Fruit fly (Drosophila melanogaster): ENCODE data around the gene CG6321.

CG6321 gene

dm6 chr3L:11010410-11010827 lies 50.6 kb downstream of the CG6321 start (continued):
- TF ChIP-seq CG31365 (tag; optimal IDR thresholded peaks at IDR 0.05) (no peak), zfh1 (GFP tag; IDR thresholded peaks at IDR 0.05) (0 out of 3 replicates have a peak, but pooled peaks have one; percentile 42), lilli (GFP tag; optimal IDR thresholded peaks at IDR 0.05) (no peak), fd3F (GFP tag; optimal IDR thresholded peaks at IDR 0.05) (no peak), repo (GFP tag; optimal IDR thresholded peaks at IDR 0.05) (no peak), CG2889 (GFP tag; IDR thresholded peaks at IDR 0.05) (no peak), CG6765 (GFP tag; optimal IDR thresholded peaks at IDR 0.05) (no peak), da (GFP tag; optimal IDR thresholded peaks at IDR 0.05) (peak; percentile 51), CG34422 (GFP tag; IDR thresholded peaks at IDR 0.05) (peak; percentile 75; the same call in 1 of the 3 replicates), CG10147 (GFP tag; optimal IDR thresholded peaks at IDR 0.05) (no peak), Doc2 (GFP tag; IDR thresholded peaks at IDR 0.05) (no peak), Atf-2 (GFP tag; optimal IDR thresholded peaks at IDR 0.05) (no peak), pita (GFP tag; optimal IDR thresholded peaks at IDR 0.05) (no peak), CG9797 (GFP tag; optimal IDR thresholded peaks at IDR 0.05) (no peak), cwo (GFP tag; optimal IDR thresholded peaks at IDR 0.05) (peak; percentile 45), sob (GFP tag; IDR thresholded peaks at IDR 0.05) (peak; percentile 55), Abd-B (GFP tag; optimal IDR thresholded peaks at IDR 0.05) (no peak), sug (tag; optimal IDR thresholded peaks at IDR 0.05) (no peak), crc (GFP tag; optimal IDR thresholded peaks at IDR 0.05) (no peak), bab2 (GFP tag; optimal IDR thresholded peaks at IDR 0.05) (no peak), Lim3 (GFP tag; IDR thresholded peaks at IDR 0.05) (no peak), Hand (GFP tag; optimal IDR thresholded peaks at IDR 0.05) (no peak), CG3726 (GFP tag; IDR thresholded peaks at IDR 0.05) (no peak), CG9727 (GFP tag; optimal IDR thresholded peaks at IDR 0.05) (no peak), Xbp1 (GFP tag; optimal IDR thresholded peaks at IDR 0.05) (no peak), CG31224 (GFP tag; IDR thresholded peaks at IDR 0.05) (no peak), CG31388 (GFP tag; optimal IDR thresholded peaks at IDR 0.05) (no peak), pfk (GFP tag; optimal IDR thresholded peaks at IDR 0.05) (no peak), GATAe (GFP tag; conservative IDR thresholded peaks at IDR 0.05) (no peak), Chrac-16 (GFP tag; optimal IDR thresholded peaks at IDR 0.05) (no peak), HLH54F (GFP tag; optimal IDR thresholded peaks at IDR 0.05) (no peak), CG1832 (GFP tag; optimal IDR thresholded peaks at IDR 0.05) (peak; percentile 61), caup (GFP tag; optimal IDR thresholded peaks at IDR 0.05; ENCODE audit: severe bottlenecking) (no peak), her (GFP tag; optimal IDR thresholded peaks at IDR 0.05) (peak; percentile 6), CG13624 (GFP tag; optimal IDR thresholded peaks at IDR 0.05) (peak; percentile 25), Nf-YC (tag; optimal IDR thresholded peaks at IDR 0.05) (peak; percentile 98), inv (GFP tag; IDR thresholded peaks at IDR 0.05; ENCODE audit: partially characterized antibody) (no peak), NfI (GFP tag; optimal IDR thresholded peaks at IDR 0.05) (no peak), Oli (tag; optimal IDR thresholded peaks at IDR 0.05) (no peak), az2 (GFP tag; optimal IDR thresholded peaks at IDR 0.05) (no peak), gsb (GFP tag; IDR thresholded peaks at IDR 0.05) (no peak), CG16815 (GFP tag; optimal IDR thresholded peaks at IDR 0.05) (no peak), Ssrp (tag; optimal IDR thresholded peaks at IDR 0.05) (no peak), run (tag; optimal IDR thresholded peaks at IDR 0.05) (no peak), so (GFP tag; IDR thresholded peaks at IDR 0.05) (0 out of 3 replicates have a peak, but pooled peaks have one; percentile 63), CG1529 (GFP tag; optimal IDR thresholded peaks at IDR 0.05) (no peak), stwl (tag; optimal IDR thresholded peaks at IDR 0.05) (no peak), ato (GFP tag; IDR thresholded peaks at IDR 0.05; ENCODE audit: partially characterized antibody) (0 out of 2 replicates have a peak, but pooled peaks have one; percentile 33), CG6813 (GFP tag; optimal IDR thresholded peaks at IDR 0.05) (no peak), B-H2 (GFP tag; optimal IDR thresholded peaks at IDR 0.05) (no peak), Trl (optimal IDR thresholded peaks at IDR 0.05) (peak; percentile 97 to 99), Trl (GFP tag; optimal IDR thresholded peaks at IDR 0.05) (peak; percentile 39)

All from whole organism, embryonic.